Fruit fly (Drosophila melanogaster): ENCODE results near the gene CG9630.

Gene CG9630

DNA sequence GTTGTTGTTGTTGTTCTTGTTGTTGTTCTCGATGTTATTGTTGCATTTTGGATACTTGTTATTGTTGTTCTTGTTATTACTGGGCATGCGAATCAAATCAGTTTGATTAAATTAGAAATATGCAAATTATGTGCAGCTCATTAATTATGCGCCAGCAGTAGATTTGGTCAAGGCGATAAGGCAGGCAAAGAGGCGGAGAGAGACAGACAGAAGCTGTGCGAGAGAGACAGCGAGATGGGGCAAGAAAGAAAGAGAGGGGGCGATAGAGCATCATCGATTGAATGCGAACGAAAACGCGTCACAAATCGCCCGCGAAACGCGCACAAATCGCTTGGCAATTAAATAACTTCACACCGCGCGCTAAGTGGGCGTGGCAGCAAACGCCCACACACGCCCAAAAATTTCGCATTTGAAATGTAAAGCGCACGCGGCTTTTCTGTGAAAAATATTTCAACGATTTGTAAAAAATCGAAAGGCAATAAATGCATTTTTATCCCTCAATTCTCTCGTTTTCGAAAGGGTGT lies 46.6 kb downstream of the CG9630 start:
- no peak for TF ChIP-seq OdsH (GFP tag; optimal IDR thresholded peaks at IDR 0.05)
- no peak for TF ChIP-seq br (GFP tag; optimal IDR thresholded peaks at IDR 0.05)
- TF ChIP-seq Dfd (GFP tag; optimal IDR thresholded peaks at IDR 0.05), result no peak
- no peak for TF ChIP-seq CG9705 (GFP tag; optimal IDR thresholded peaks at IDR 0.05)

DNA sequence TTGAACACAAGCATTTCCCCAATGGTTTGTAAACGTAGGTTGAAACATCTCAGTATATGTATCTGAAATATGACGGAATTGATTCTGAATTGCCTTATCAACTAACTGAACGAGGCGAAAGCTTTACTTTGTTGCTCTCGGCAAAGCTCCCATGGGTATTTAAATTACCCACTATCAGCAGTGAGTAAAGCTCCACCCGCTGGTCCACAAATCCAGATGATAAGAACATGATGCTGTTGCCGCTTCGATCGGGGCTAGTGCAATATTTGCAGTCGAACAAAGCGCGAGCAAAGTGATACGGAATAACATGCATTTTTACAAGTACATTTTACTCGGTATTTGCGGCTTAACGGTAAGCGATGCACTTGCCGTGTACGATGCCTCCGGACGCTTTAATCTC lies 49.8 kb downstream of the CG9630 start, which contains the start of gene CG18249:
CG18249 (plus strand) TSS at position 256 of the 400 bp plus-strand sequence.
- TF ChIP-seq tai (GFP tag; optimal IDR thresholded peaks at IDR 0.05), result no peak
- TF ChIP-seq Rel (GFP tag; optimal IDR thresholded peaks at IDR 0.05), result no peak
- TF ChIP-seq Rel (tag; optimal IDR thresholded peaks at IDR 0.05), result peak; percentile 4

All from whole organism, wandering third instar larva.